Worm (Caenorhabditis elegans) whole organism, late embryonic: ENCODE data around the gene ZK697.14.

Experiments used
- ets-4 ChIP-seq: sonication (generic microtip); optimal IDR thresholded peaks from 2 replicates; lab custom pipeline; 2016; ENCODE audit warnings: missing genetic modification characterization, missing compliant biosample characterization
- hlh-15 ChIP-seq: sonication (generic microtip); optimal IDR thresholded peaks from 2 replicates; lab custom pipeline; 2016; ENCODE audit warnings: missing genetic modification characterization, missing compliant biosample characterization
- hlh-30 ChIP-seq: sonication (generic microtip); optimal IDR thresholded peaks from 2 replicates; lab custom pipeline; 2017; ENCODE audit warnings: antibody characterized with exemption, missing genetic modification characterization, missing compliant biosample characterization; ENCODE audit not compliant: insufficient read depth
- lin-11 ChIP-seq: fragments of 200-800 bp; sonication (Bioruptor generic); optimal IDR thresholded peaks from 2 replicates; lab custom pipeline; 2018; ENCODE audit warnings: mild to moderate bottlenecking, missing genetic modification characterization, missing compliant biosample characterization
- pqm-1 ChIP-seq: sonication (generic microtip); optimal IDR thresholded peaks from 2 replicates; lab custom pipeline; 2016; ENCODE audit warnings: missing genetic modification characterization, missing compliant biosample characterization
- tbx-2 ChIP-seq: sonication (generic microtip); optimal IDR thresholded peaks from 2 replicates; lab custom pipeline; 2016; ENCODE audit warnings: missing genetic modification characterization, missing compliant biosample characterization

- TF ChIP-seq pqm-1 (tag; lab: Kevin White, UChicago), result no peak
- no peak for TF ChIP-seq hlh-15 (tag; lab: Kevin White, UChicago)
- TF ChIP-seq ets-4, result no peak
- TF ChIP-seq lin-11, result no peak
- TF ChIP-seq hlh-30, result no peak
- no peak for TF ChIP-seq tbx-2 (tag; lab: Kevin White, UChicago)
Measured at ce11 chrV:1751449-1751848, 4.0 kb downstream of the ZK697.14 start, which contains the start of gene srh-199.
